Worm (Caenorhabditis elegans): Measurements from ENCODE around the gene acox-1.6.

acox-1.6 gene

DNA sequence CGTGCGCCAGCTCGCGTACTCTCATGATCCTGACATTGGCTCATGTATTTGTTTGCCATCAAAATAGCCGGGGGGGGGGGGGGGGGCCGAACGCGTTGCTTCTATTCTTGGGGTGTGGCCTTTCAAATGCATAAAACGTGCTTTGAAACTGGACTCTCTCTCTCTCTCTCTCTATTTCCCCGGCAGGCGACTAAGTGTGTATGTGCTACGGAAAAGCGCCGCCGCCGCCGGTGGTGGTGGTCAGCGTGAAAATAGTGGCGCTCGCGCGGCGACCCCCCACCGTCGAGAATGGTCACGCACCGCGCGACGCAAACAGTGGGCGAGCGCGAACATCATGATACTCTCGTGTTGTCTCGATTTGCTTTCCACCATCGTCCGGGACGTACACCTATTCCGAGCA is 42.7 kb upstream of the acox-1.6 start:
- TF ChIP-seq sdc-2 (tag; optimal IDR thresholded peaks at IDR 0.05), result no peak
- peak; percentile 54 for TF ChIP-seq ceh-34 (tag; optimal IDR thresholded peaks at IDR 0.05)
- TF ChIP-seq ref-2 (tag; optimal IDR thresholded peaks at IDR 0.05), result peak; percentile 26
- no peak for TF ChIP-seq mec-3 (tag; optimal IDR thresholded peaks at IDR 0.05; ENCODE audit: borderline replicate concordance)
- TF ChIP-seq ets-4 (tag; optimal IDR thresholded peaks at IDR 0.05), result no peak
- no peak for TF ChIP-seq ceh-22 (tag; optimal IDR thresholded peaks at IDR 0.05)
- TF ChIP-seq pha-2 (tag; optimal IDR thresholded peaks at IDR 0.05), result peak; percentile 29

DNA sequence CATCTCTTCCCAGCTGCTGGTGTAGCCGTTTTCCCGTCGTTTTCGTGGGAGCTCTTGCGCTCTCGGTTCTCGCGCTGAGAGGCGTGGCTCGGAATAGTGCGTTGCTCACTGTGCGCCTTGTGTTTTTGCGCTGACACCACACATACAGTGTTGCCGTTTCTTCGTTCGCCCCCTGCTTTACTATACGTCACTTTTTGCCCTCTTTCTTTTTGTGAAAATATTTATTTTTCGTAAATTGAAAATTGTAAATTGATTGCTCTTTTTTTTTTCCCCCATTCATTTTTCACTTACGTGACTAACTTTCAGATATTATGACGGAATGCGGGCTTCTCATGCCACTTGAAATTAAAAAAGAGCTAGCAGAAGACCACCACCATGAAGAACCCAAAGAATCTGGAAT is 40.4 kb upstream of the acox-1.6 start, which contains the start of gene gmeb-2:
Gene gmeb-2 (plus strand): TSS at position 301 of the 400 bp plus-strand sequence.
- TF ChIP-seq ama-1 (optimal IDR thresholded peaks at IDR 0.05) (no peak), ceh-18 (tag; optimal IDR thresholded peaks at IDR 0.05) (no peak), unc-55 (GFP tag; optimal IDR thresholded peaks at IDR 0.05) (no peak)

DNA sequence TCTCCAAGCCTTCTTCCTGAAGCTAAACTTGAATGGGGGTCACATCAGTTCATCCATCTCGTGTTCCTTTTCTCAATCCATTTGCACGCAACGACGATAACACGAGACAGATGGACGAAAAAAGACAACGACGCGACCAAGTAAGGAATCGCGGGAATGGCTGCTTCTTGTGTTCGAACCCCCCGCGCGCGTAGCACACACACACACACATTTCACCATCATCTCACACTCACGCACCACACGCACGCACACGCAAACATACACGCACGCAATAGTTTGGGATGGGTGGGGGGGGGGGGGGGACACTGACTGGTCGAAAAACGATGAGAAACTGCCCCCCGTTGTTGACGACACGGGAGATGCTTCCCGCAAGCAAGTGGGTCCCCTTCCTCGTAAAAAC is 38.6 kb upstream of the acox-1.6 start:
- peak; percentile 29 for TF ChIP-seq che-1 (tag; optimal IDR thresholded peaks at IDR 0.05)
- peak; percentile 21 for TF ChIP-seq ceh-19 (GFP tag; optimal IDR thresholded peaks at IDR 0.05)
- TF ChIP-seq unc-42 (tag; optimal IDR thresholded peaks at IDR 0.05), result no peak
- TF ChIP-seq T23F11.4 (GFP tag; optimal IDR thresholded peaks at IDR 0.05), result peak; percentile 10
- TF ChIP-seq madf-2 (tag; optimal IDR thresholded peaks at IDR 0.05), result no peak
- TF ChIP-seq C08G9.2 (tag; optimal IDR thresholded peaks at IDR 0.05), result no peak
- peak; percentile 29 for TF ChIP-seq ceh-6 (GFP tag; optimal IDR thresholded peaks at IDR 0.05)
- TF ChIP-seq gmeb-2 (tag; optimal IDR thresholded peaks at IDR 0.05), result no peak

DNA sequence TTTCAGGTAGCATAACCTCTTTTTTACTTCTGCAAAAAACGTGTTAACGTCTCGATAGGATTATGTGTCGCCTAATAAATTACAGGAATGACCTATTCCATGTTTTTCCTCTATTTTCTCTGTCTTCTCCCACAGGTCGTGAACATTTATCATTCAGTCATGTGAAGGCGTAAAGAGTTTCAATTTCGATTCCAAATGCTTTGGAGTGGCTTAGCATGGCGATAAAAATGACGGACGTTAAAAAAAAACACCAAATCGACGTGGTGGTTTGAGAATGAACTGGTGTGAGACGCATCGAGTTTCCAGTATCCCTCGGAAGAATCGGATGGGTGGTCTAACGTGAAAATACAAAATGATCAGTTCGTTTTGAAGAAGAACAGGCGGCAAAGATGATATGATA is 31.2 kb upstream of the acox-1.6 start:
- TF ChIP-seq ref-2 (tag; optimal IDR thresholded peaks at IDR 0.05), result no peak
- no peak for TF ChIP-seq pat-9 (tag; optimal IDR thresholded peaks at IDR 0.05)
- no peak for TF ChIP-seq hlh-13 (GFP tag; optimal IDR thresholded peaks at IDR 0.05)
- no peak for TF ChIP-seq ceh-31 (tag; optimal IDR thresholded peaks at IDR 0.05)

DNA sequence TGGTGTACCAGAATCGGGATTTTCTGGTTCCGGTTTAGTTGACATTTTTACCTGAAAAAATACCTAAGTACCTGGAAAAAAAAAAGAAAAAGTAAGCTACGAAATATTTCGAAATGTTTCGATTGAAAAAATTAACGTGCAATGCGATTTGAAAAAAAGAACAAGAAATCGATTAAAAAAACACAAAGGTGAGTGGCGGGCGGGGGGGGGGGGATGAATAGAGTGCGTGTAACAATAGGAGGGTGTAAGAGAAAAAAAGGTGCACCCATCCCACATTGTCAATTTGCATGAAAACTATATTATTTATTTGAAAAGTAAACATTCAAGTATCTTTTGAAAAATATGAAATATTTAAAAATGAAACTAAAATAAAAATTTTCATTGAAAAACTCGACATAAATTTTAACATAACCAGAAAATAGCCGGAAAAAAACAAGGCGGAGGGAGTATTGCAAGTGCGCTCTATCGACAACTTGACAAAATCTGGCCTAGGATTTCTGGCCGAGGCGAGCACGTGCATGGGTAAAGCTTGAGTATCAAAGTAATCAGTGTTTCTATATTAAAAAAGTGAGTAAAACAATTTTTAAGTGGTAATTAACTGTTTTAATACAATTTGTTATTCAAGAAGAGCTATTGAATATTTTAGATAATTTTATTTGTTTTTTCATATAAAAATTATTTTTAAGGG is 27.7 kb upstream of the acox-1.6 start, which contains the start of the genes csb-1 and F53H4.4:
Gene csb-1 (minus strand): TSS at position 51 of the 688 bp plus-strand sequence.
Gene F53H4.4 (plus strand): TSS at position 520 of the 688 bp plus-strand sequence.
- TF ChIP-seq dve-1 (tag; optimal IDR thresholded peaks at IDR 0.05) (no peak), ceh-18 (tag; optimal IDR thresholded peaks at IDR 0.05) (peak; percentile 23), ceh-31 (tag; optimal IDR thresholded peaks at IDR 0.05) (peak; percentile 76), F13H6.1 (tag; optimal IDR thresholded peaks at IDR 0.05) (no peak), nfya-1 (tag; optimal IDR thresholded peaks at IDR 0.05) (peak; percentile 9), tbx-7 (tag; optimal IDR thresholded peaks at IDR 0.05) (no peak), ceh-45 (GFP tag; IDR thresholded peaks at IDR 0.05) (no peak), ceh-24 (tag; optimal IDR thresholded peaks at IDR 0.05) (no peak), ets-4 (tag; optimal IDR thresholded peaks at IDR 0.05) (peak; percentile 36), nhr-232 (tag; optimal IDR thresholded peaks at IDR 0.05) (no peak), nhr-11 (tag; optimal IDR thresholded peaks at IDR 0.05) (no peak), tbx-2 (tag; optimal IDR thresholded peaks at IDR 0.05) (peak; percentile 32), pqm-1 (tag; optimal IDR thresholded peaks at IDR 0.05) (no peak), unc-3 (GFP tag; conservative IDR thresholded peaks at IDR 0.05) (no peak), unc-3 (tag; optimal IDR thresholded peaks at IDR 0.05) (no peak), unc-55 (GFP tag; optimal IDR thresholded peaks at IDR 0.05) (no peak), hlh-30 (tag; optimal IDR thresholded peaks at IDR 0.05; ENCODE audit: insufficient read depth) (peak; percentile 67), K02D7.2 (tag; optimal IDR thresholded peaks at IDR 0.05) (no peak), elt-2 (tag; optimal IDR thresholded peaks at IDR 0.05) (peak; percentile 7), ttx-3 (tag; optimal IDR thresholded peaks at IDR 0.05) (no peak), unc-42 (tag; optimal IDR thresholded peaks at IDR 0.05) (no peak), ahr-1 (tag; optimal IDR thresholded peaks at IDR 0.05) (no peak), ceh-30 (tag; optimal IDR thresholded peaks at IDR 0.05) (no peak), ceh-9 (tag; optimal IDR thresholded peaks at IDR 0.05) (no peak), ceh-14 (tag; optimal IDR thresholded peaks at IDR 0.05) (peak; percentile 15)

Measured in whole organism, late embryonic.